Fruit fly (Drosophila melanogaster): ENCODE data around the gene CG18048.

CG18048 gene

DNA sequence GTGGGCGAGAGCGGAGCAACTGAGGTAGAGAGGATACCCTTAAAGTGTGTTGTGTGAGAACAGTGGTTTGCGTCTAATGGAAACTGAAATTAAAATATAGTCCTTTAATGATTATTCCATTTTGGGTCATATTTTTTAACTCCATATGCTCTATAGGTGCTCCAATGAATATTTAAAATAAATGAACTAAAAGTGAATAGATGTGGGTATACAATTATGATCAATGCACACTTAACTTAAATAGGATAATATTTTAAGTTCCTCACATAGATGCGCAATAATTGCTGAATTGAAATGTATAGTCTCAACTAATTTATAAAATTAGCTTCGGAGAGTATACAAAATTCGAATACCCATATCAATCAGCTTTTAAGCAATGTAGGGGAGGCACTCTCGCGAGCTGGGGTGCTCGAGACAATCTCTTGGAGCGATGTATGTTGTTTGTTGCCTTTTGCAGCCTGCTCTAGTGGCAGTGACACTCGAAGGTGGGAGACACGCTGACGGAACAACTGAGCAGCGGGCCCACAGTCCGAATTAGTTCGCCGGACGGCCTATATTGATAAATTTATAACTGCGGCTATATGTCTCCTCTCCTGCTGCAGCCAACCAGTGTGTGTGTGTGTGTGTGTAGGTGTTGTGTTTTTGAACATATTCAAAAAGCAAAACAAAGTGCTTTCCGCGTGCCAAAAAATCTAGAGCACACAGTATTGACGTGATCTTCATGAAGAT, 7.9 kb downstream of the CG18048 start (continued):
- TF ChIP-seq Awh (GFP tag; IDR thresholded peaks at IDR 0.05) (0 out of 2 replicates have a peak, but pooled peaks have one; percentile 47), Dip3 (GFP tag; optimal IDR thresholded peaks at IDR 0.05) (peak; percentile 57), CG13624 (GFP tag; optimal IDR thresholded peaks at IDR 0.05) (peak; percentile 61), CG10543 (GFP tag; optimal IDR thresholded peaks at IDR 0.05) (peak; percentile 61), CG5953 (GFP tag; IDR thresholded peaks at IDR 0.05) (peak; percentile 58), CG4730 (GFP tag; IDR thresholded peaks at IDR 0.05) (peak; percentile 47), sens-2 (GFP tag; IDR thresholded peaks at IDR 0.05) (no peak), sim (GFP tag; IDR thresholded peaks at IDR 0.05) (peak; percentile 58; the same call in 1 of the 2 replicates), grau (tag; optimal IDR thresholded peaks at IDR 0.05) (peak; percentile 85), CG42726 (GFP tag; IDR thresholded peaks at IDR 0.05; ENCODE audit: partially characterized antibody) (no peak), CG10321 (GFP tag; IDR thresholded peaks at IDR 0.05) (no peak), slou (GFP tag; optimal IDR thresholded peaks at IDR 0.05) (peak; percentile 14), MBD-R2 (GFP tag; IDR thresholded peaks at IDR 0.05) (no peak), CG12155 (GFP tag; optimal IDR thresholded peaks at IDR 0.05) (peak; percentile 64), abd-A (tag; optimal IDR thresholded peaks at IDR 0.05) (no peak), toy (GFP tag; IDR thresholded peaks at IDR 0.05) (no peak), Sry-β (GFP tag; optimal IDR thresholded peaks at IDR 0.05) (no peak), Adf1 (GFP tag; IDR thresholded peaks at IDR 0.05) (no peak), CG10274 (GFP tag; optimal IDR thresholded peaks at IDR 0.05) (peak; percentile 64), CG1832 (GFP tag; optimal IDR thresholded peaks at IDR 0.05) (no peak), CG12219 (GFP tag; optimal IDR thresholded peaks at IDR 0.05) (peak; percentile 74), Pdp1 (GFP tag; optimal IDR thresholded peaks at IDR 0.05) (peak in 1 of 2 experiments; percentile 69), CG10267 (tag; optimal IDR thresholded peaks at IDR 0.05) (peak; percentile 75), ro (GFP tag; IDR thresholded peaks at IDR 0.05) (peak; percentile 25; the same call in 1 of the 2 replicates), gcm2 (GFP tag; optimal IDR thresholded peaks at IDR 0.05) (no peak), Doc2 (GFP tag; IDR thresholded peaks at IDR 0.05) (no peak), NC2α (GFP tag; optimal IDR thresholded peaks at IDR 0.05) (no peak), tna (GFP tag; IDR thresholded peaks at IDR 0.05; ENCODE audit: partially characterized antibody) (no peak), gro (GFP tag; optimal IDR thresholded peaks at IDR 0.05) (no peak), ken (GFP tag; IDR thresholded peaks at IDR 0.05) (peak; percentile 21; the same call in 1 of the 3 replicates), grn (GFP tag; optimal IDR thresholded peaks at IDR 0.05) (no peak), CG34224 (GFP tag; IDR thresholded peaks at IDR 0.05; ENCODE audit: partially characterized antibody) (no peak), Ets97D (GFP tag; optimal IDR thresholded peaks at IDR 0.05) (peak; percentile 24), scrt (GFP tag; optimal IDR thresholded peaks at IDR 0.05) (no peak), CG33557 (GFP tag; optimal IDR thresholded peaks at IDR 0.05) (no peak), CG4707 (GFP tag; optimal IDR thresholded peaks at IDR 0.05) (peak; percentile 39), p53 (GFP tag; optimal IDR thresholded peaks at IDR 0.05) (no peak), psq (GFP tag; optimal IDR thresholded peaks at IDR 0.05) (peak; percentile 28), CG9215 (GFP tag; IDR thresholded peaks at IDR 0.05) (no peak; the same call in 1 of the 2 replicates), CG31365 (tag; optimal IDR thresholded peaks at IDR 0.05) (no peak), CG31441 (GFP tag; IDR thresholded peaks at IDR 0.05) (no peak), her (GFP tag; optimal IDR thresholded peaks at IDR 0.05) (no peak), klu (GFP tag; IDR thresholded peaks at IDR 0.05) (peak; percentile 53; the same call in 1 of the 2 replicates), lbe (GFP tag; optimal IDR thresholded peaks at IDR 0.05) (peak; percentile 19), chif (GFP tag; optimal IDR thresholded peaks at IDR 0.05) (peak; percentile 55 to 81), CG11456 (GFP tag; IDR thresholded peaks at IDR 0.05) (no peak), run (tag; optimal IDR thresholded peaks at IDR 0.05) (no peak), btn (GFP tag; optimal IDR thresholded peaks at IDR 0.05) (peak; percentile 56), CG6791 (GFP tag; IDR thresholded peaks at IDR 0.05; ENCODE audit: partially characterized antibody) (no peak; the same call in 2 of the 3 replicates), gfzf (GFP tag; optimal IDR thresholded peaks at IDR 0.05) (no peak)
